Fruit fly (Drosophila melanogaster) whole organism, embryonic: ENCODE results near the gene CkIIalpha.

Experiments used
- Atf3 ChIP-seq: fragments of 200-800 bp; sonication (Bioruptor generic); optimal IDR thresholded peaks from 3 replicates; lab custom pipeline; 2016; ENCODE audit warnings: missing biosample characterization, missing genetic modification characterization
- CG1024 ChIP-seq: fragments of 200-800 bp; sonication (Bioruptor generic); IDR thresholded peaks from 2 replicates; pipeline ENCODE4 v1.3.6; 2022; ENCODE audit warnings: missing biosample characterization, missing genetic modification characterization
- CG11723 ChIP-seq: fragments of 200-800 bp; sonication (Bioruptor generic); optimal IDR thresholded peaks from 2 replicates; lab custom pipeline; 2017; ENCODE audit warnings: missing biosample characterization, mild to moderate bottlenecking, missing genetic modification characterization
- CG12659 ChIP-seq: fragments of 200-800 bp; sonication (Bioruptor generic); optimal IDR thresholded peaks from 3 replicates; lab custom pipeline; 2017; ENCODE audit warnings: mild to moderate bottlenecking, missing biosample characterization, missing genetic modification reagents, missing genetic modification characterization
- CG14667 ChIP-seq: fragments of 200-800 bp; sonication (Bioruptor generic); IDR thresholded peaks from 2 replicates; pipeline ENCODE4 v1.3.6; 2022; ENCODE audit warnings: missing biosample characterization, missing genetic modification characterization
- CG14710 ChIP-seq: fragments of 200-800 bp; sonication (Bioruptor generic); optimal IDR thresholded peaks from 3 replicates; lab custom pipeline; 2019; ENCODE audit warnings: missing biosample characterization, mild to moderate bottlenecking, missing genetic modification characterization, moderate library complexity
- CG1529 ChIP-seq: fragments of 200-800 bp; sonication (Bioruptor generic); optimal IDR thresholded peaks from 3 replicates; lab custom pipeline; 2018; ENCODE audit warnings: missing biosample characterization, missing genetic modification characterization
- CG1603 ChIP-seq: fragments of 200-800 bp; sonication (Bioruptor generic); optimal IDR thresholded peaks from 2 replicates; lab custom pipeline; 2019; ENCODE audit warnings: missing biosample characterization, mild to moderate bottlenecking, missing genetic modification characterization, moderate library complexity
- CG16863 ChIP-seq: fragments of 200-800 bp; sonication (Bioruptor generic); optimal IDR thresholded peaks from 3 replicates; lab custom pipeline; 2016; ENCODE audit warnings: missing biosample characterization, missing genetic modification characterization
- CG17568 ChIP-seq: fragments of 200-800 bp; sonication (Bioruptor generic); optimal IDR thresholded peaks from 2 replicates; lab custom pipeline; 2018; ENCODE audit warnings: missing biosample characterization, mild to moderate bottlenecking, missing genetic modification characterization, moderate library complexity
- CG17802 ChIP-seq: fragments of 200-800 bp; sonication (Bioruptor generic); optimal IDR thresholded peaks from 2 replicates; lab custom pipeline; 2018; ENCODE audit warnings: missing biosample characterization, mild to moderate bottlenecking, missing genetic modification characterization, moderate library complexity
- CG17912 ChIP-seq: fragments of 200-800 bp; sonication (Bioruptor generic); optimal IDR thresholded peaks from 2 replicates; lab custom pipeline; 2018; ENCODE audit warnings: missing biosample characterization, mild to moderate bottlenecking, missing genetic modification characterization
- CG18619 ChIP-seq: fragments of 200-800 bp; sonication (Bioruptor generic); optimal IDR thresholded peaks from 3 replicates; lab custom pipeline; 2017; ENCODE audit warnings: missing biosample characterization, mild to moderate bottlenecking, missing genetic modification characterization
- CG30020 ChIP-seq: fragments of 200-800 bp; optimal IDR thresholded peaks from 2 replicates; lab custom pipeline; 2019; ENCODE audit warnings: missing biosample characterization, mild to moderate bottlenecking, missing genetic modification characterization, moderate library complexity
- CG30403 ChIP-seq: fragments of 200-800 bp; sonication (Bioruptor generic); optimal IDR thresholded peaks from 3 replicates; lab custom pipeline; 2016; ENCODE audit warnings: missing biosample characterization, missing genetic modification characterization
- CG4424 ChIP-seq: fragments of 200-800 bp; sonication (Bioruptor generic); optimal IDR thresholded peaks from 3 replicates; lab custom pipeline; 2016; ENCODE audit warnings: missing biosample characterization, missing genetic modification characterization
- CG4617 ChIP-seq: fragments of 200-800 bp; sonication (Bioruptor generic); optimal IDR thresholded peaks from 3 replicates; lab custom pipeline; 2016; ENCODE audit warnings: missing biosample characterization, missing genetic modification characterization, borderline replicate concordance
- CG4820 ChIP-seq: fragments of 200-800 bp; sonication (Bioruptor generic); optimal IDR thresholded peaks from 3 replicates; lab custom pipeline; 2016; ENCODE audit warnings: missing biosample characterization, missing genetic modification characterization
- CG7357 ChIP-seq: fragments of 200-800 bp; sonication (Bioruptor generic); IDR thresholded peaks from 3 replicates; pipeline ENCODE4 v1.3.6; 2022; ENCODE audit warnings: missing biosample characterization, missing genetic modification characterization
- CG8089 ChIP-seq: fragments of 200-800 bp; sonication (Bioruptor generic); optimal IDR thresholded peaks from 3 replicates; lab custom pipeline; 2016; ENCODE audit warnings: missing biosample characterization, missing genetic modification characterization
- CG8290 ChIP-seq, 3 experiments: fragments of 200-800 bp; sonication (Bioruptor generic); optimal IDR thresholded peaks; 2 replicates each; lab custom pipeline; 2016 to 2019; ENCODE audit warnings: missing biosample characterization in 3 of 3, missing genetic modification characterization in 3 of 3, mild to moderate bottlenecking in 2 of 3, moderate library complexity in 1 of 3
- CG8359 ChIP-seq: fragments of 200-800 bp; sonication (Bioruptor generic); optimal IDR thresholded peaks from 2 replicates; lab custom pipeline; 2017; ENCODE audit warnings: missing biosample characterization, mild to moderate bottlenecking, missing genetic modification characterization, borderline replicate concordance
- E2f1 ChIP-seq: fragments of 200-800 bp; sonication (Bioruptor generic); IDR thresholded peaks from 2 replicates; pipeline ENCODE4 v1.3.6; 2022; ENCODE audit warnings: missing biosample characterization, missing genetic modification characterization
- Elba2 ChIP-seq: fragments of 200-800 bp; sonication (Bioruptor generic); optimal IDR thresholded peaks from 3 replicates; lab custom pipeline; 2016; ENCODE audit warnings: missing biosample characterization, missing genetic modification characterization
- Ets97D ChIP-seq: fragments of 200-800 bp; sonication (Bioruptor generic); optimal IDR thresholded peaks from 3 replicates; lab custom pipeline; 2016; ENCODE audit warnings: missing biosample characterization, missing genetic modification characterization
- Lhr ChIP-seq: fragments of 200-800 bp; sonication (Bioruptor generic); optimal IDR thresholded peaks from 3 replicates; lab custom pipeline; 2017; ENCODE audit warnings: mild to moderate bottlenecking, missing biosample characterization, missing genetic modification reagents, missing genetic modification characterization
- MESR4 ChIP-seq: fragments of 200-800 bp; sonication (Bioruptor generic); optimal IDR thresholded peaks from 2 replicates; lab custom pipeline; 2018; ENCODE audit warnings: missing biosample characterization, mild to moderate bottlenecking, missing genetic modification characterization, moderate library complexity
- YL-1 ChIP-seq: fragments of 200-800 bp; sonication (Bioruptor generic); optimal IDR thresholded peaks from 3 replicates; lab custom pipeline; 2017; ENCODE audit warnings: missing biosample characterization, mild to moderate bottlenecking, missing genetic modification characterization
- abd-A ChIP-seq: fragments of 200-800 bp; sonication (Bioruptor generic); optimal IDR thresholded peaks from 3 replicates; lab custom pipeline; 2019; ENCODE audit warnings: missing biosample characterization, mild to moderate bottlenecking, missing genetic modification characterization, moderate library complexity
- bigmax ChIP-seq: fragments of 200-800 bp; sonication (Bioruptor generic); optimal IDR thresholded peaks from 2 replicates; lab custom pipeline; 2018; ENCODE audit warnings: missing biosample characterization, mild to moderate bottlenecking, missing genetic modification characterization
- btn ChIP-seq: fragments of 200-800 bp; sonication (Bioruptor generic); optimal IDR thresholded peaks from 2 replicates; lab custom pipeline; 2016; ENCODE audit warnings: missing biosample characterization, missing genetic modification characterization
- cg ChIP-seq: fragments of 200-800 bp; sonication (Bioruptor generic); optimal IDR thresholded peaks from 3 replicates; lab custom pipeline; 2019; ENCODE audit warnings: missing biosample characterization, mild to moderate bottlenecking, missing genetic modification characterization, moderate library complexity
- dm ChIP-seq: fragments of 200-800 bp; sonication (Bioruptor generic); optimal IDR thresholded peaks from 3 replicates; lab custom pipeline; 2016; ENCODE audit warnings: missing biosample characterization, missing genetic modification characterization
- eve ChIP-seq, 2 experiments: fragments of >200 bp; optimal IDR thresholded peaks; 2 replicates each; lab custom pipeline; 2017; ENCODE audit warnings: missing biosample characterization in 2 of 2, missing genetic modification characterization in 2 of 2
- kni ChIP-seq: fragments of 200-800 bp; sonication (Bioruptor generic); optimal IDR thresholded peaks from 3 replicates; lab custom pipeline; 2017; ENCODE audit warnings: mild to moderate bottlenecking, missing biosample characterization, missing genetic modification reagents, missing genetic modification characterization
- pfk ChIP-seq: fragments of 200-800 bp; sonication (Bioruptor generic); optimal IDR thresholded peaks from 2 replicates; lab custom pipeline; 2018; ENCODE audit warnings: missing biosample characterization, mild to moderate bottlenecking, missing genetic modification characterization, moderate library complexity
- phol ChIP-seq: fragments of 200-800 bp; sonication (Bioruptor generic); optimal IDR thresholded peaks from 3 replicates; lab custom pipeline; 2018; ENCODE audit warnings: missing biosample characterization, mild to moderate bottlenecking, missing genetic modification characterization, moderate library complexity
- pzg ChIP-seq: fragments of 200-800 bp; sonication (Bioruptor generic); optimal IDR thresholded peaks from 3 replicates; lab custom pipeline; 2018; ENCODE audit warnings: missing biosample characterization, mild to moderate bottlenecking, missing genetic modification characterization, moderate library complexity
- rib ChIP-seq: fragments of 200-800 bp; sonication (Bioruptor generic); IDR thresholded peaks from 2 replicates; pipeline ENCODE4 v1.3.6; 2022; ENCODE audit warnings: missing biosample characterization, missing genetic modification characterization
- row ChIP-seq: fragments of 200-800 bp; sonication (Bioruptor generic); IDR thresholded peaks from 3 replicates; pipeline ENCODE4 v1.3.6; 2022; ENCODE audit warnings: missing biosample characterization, missing genetic modification characterization
- run ChIP-seq: fragments of 200-800 bp; sonication (Bioruptor generic); optimal IDR thresholded peaks from 3 replicates; lab custom pipeline; 2018; ENCODE audit warnings: missing biosample characterization, mild to moderate bottlenecking, missing genetic modification characterization
- salm ChIP-seq: fragments of 200-800 bp; sonication (Bioruptor generic); optimal IDR thresholded peaks from 2 replicates; lab custom pipeline; 2018; ENCODE audit warnings: missing biosample characterization, mild to moderate bottlenecking, missing genetic modification characterization
- sens ChIP-seq: fragments of 200-800 bp; sonication (Bioruptor generic); peaks from one replicate; lab custom pipeline; 2016; ENCODE audit warnings: missing biosample characterization, missing genetic modification characterization
- sqz ChIP-seq: fragments of 200-800 bp; sonication (Bioruptor generic); optimal IDR thresholded peaks from 3 replicates; lab custom pipeline; 2018; ENCODE audit warnings: missing biosample characterization, mild to moderate bottlenecking, missing genetic modification characterization
- ssp ChIP-seq: fragments of 200-800 bp; sonication (Bioruptor generic); IDR thresholded peaks from 2 replicates; pipeline ENCODE4 v1.3.6; 2022; ENCODE audit warnings: missing biosample characterization, missing genetic modification characterization
- wor ChIP-seq: fragments of 200-800 bp; sonication (Bioruptor generic); IDR thresholded peaks from 2 replicates; pipeline ENCODE4 v1.3.6; 2022; ENCODE audit warnings: missing biosample characterization, missing genetic modification characterization

The CkIIalpha gene

DNA sequence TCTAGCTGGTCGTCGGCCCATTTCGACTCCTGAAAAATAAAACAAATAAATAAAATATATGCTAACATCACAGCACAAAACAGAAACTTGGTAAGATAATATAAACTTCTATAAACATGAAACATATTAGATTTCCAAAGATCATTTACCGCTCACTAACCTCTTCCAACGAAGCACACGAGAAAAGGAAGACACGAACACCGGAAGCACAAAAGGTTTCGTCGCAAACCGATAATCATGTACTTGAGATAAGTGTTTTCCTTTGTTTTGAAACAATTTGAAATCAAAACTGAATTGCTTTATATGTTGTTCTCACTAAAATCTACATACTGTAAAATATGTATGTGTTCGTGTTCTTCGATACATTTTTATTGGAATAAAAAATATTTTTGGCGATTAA, 1.6 kb upstream of the CkIIalpha start, which contains the start of gene RpL10 (continued):
- TF ChIP-seq CG4424 (GFP tag; lab: Kevin White, UChicago) (peak; percentile 6), CG18619 (peak; percentile 33), CG1529 (no peak), CG8359 (GFP tag; lab: Kevin White, UChicago) (peak; percentile 32), CG16863 (GFP tag; lab: Kevin White, UChicago) (peak; percentile 16), Atf3 (GFP tag; lab: Kevin White, UChicago) (no peak)

DNA sequence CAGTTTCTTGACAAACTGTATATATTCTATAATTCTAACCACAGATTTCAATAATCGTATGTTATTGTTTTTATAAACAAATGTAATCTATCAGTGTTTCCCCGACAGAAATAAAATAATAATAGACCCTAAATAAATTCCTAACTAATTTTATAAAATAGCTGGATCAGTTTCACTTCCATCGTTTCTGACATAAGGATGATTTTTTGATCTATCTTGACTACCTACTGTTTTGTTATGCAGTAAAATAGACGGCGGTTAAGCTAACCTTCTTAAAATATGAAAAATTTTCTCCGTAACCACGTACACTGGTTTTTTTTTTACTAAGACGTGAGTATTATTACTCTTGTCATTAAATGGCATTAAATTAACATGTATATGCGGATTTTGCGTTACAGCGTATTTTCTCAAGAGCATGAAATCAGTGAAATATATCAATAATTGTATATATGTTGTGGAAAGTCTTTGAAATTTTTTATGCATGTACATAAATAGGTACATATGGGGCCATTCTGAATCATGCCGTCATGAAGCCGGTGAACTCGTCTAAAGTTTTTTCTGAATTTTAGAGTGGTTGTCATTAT, 2.6 kb downstream of the CkIIalpha start:
- TF ChIP-seq bigmax (GFP tag; lab: Kevin White, UChicago) (peak; percentile 50), Ets97D (GFP tag; lab: Kevin White, UChicago) (peak; percentile 82), pfk (GFP tag; lab: Kevin White, UChicago) (peak; percentile 90), CG30403 (GFP tag; lab: Kevin White, UChicago) (no peak), CG30020 (peak; percentile 98), salm (tag; lab: Kevin White, UChicago) (no peak), CG4820 (GFP tag; lab: Kevin White, UChicago) (no peak), CG17568 (GFP tag; lab: Kevin White, UChicago) (peak; percentile 20), CG17802 (tag; lab: Kevin White, UChicago) (peak; percentile 95), YL-1 (GFP tag; lab: Kevin White, UChicago) (peak; percentile 17), CG14667 (peak; percentile 39; the same call in 1 of the 2 replicates), dm (GFP tag; lab: Kevin White, UChicago) (no peak), CG1024 (GFP tag; lab: Robert Waterston, UW) (peak; percentile 97), CG4617 (GFP tag; lab: Kevin White, UChicago) (peak; percentile 41), Elba2 (GFP tag; lab: Kevin White, UChicago) (no peak), pzg (peak; percentile 39), cg (GFP tag; lab: Kevin White, UChicago) (no peak), wor (no peak), CG7357 (GFP tag; lab: Robert Waterston, UW) (peak; percentile 69; the same call in 2 of the 3 replicates), CG8089 (GFP tag; lab: Kevin White, UChicago) (peak; percentile 21), E2f1 (GFP tag; lab: Robert Waterston, UW) (no peak), CG14710 (peak; percentile 23), phol (tag; lab: Kevin White, UChicago) (no peak), run (tag; lab: Kevin White, UChicago) (no peak), rib (GFP tag; lab: Robert Waterston, UW) (no peak), CG11723 (peak; percentile 82), sqz (GFP tag; lab: Kevin White, UChicago) (peak; percentile 38), MESR4 (GFP tag; lab: Kevin White, UChicago) (peak; percentile 89), kni (GFP tag; lab: Kevin White, UChicago) (no peak), btn (GFP tag; lab: Kevin White, UChicago) (no peak), CG12659 (peak; percentile 63), sens (GFP tag; lab: Kevin White, UChicago) (peak; percentile 32), abd-A (tag; lab: Kevin White, UChicago) (no peak), Lhr (GFP tag; lab: Kevin White, UChicago) (peak; percentile 20), CG8290 (GFP tag; optimal IDR thresholded peaks at IDR 0.05; lab: Kevin White, UChicago) (no peak), CG8290 (tag; optimal IDR thresholded peaks at IDR 0.05; lab: Kevin White, UChicago) (peak in 1 of 2 experiments; percentile 12), ssp (GFP tag; lab: Robert Waterston, UW) (peak; percentile 97), eve (GFP tag; optimal IDR thresholded peaks at IDR 0.05; lab: Kevin White, UChicago) (peak in 1 of 2 experiments; percentile 2), row (GFP tag; lab: Robert Waterston, UW) (peak; percentile 68; the same call in 1 of the 3 replicates), CG17912 (peak; percentile 58), CG1603 (peak; percentile 100)
